Fruit fly (Drosophila melanogaster): Measurements from ENCODE around the gene SPE.

The SPE gene

dm6 chr3R:23721936-23722335 is 35.9 kb downstream of the SPE start:
- TF ChIP-seq Hr39 (GFP tag; optimal IDR thresholded peaks at IDR 0.05), result peak; percentile 13
- peak; percentile 20 for TF ChIP-seq CG3032 (tag; optimal IDR thresholded peaks at IDR 0.05)
- TF ChIP-seq Smox (GFP tag; optimal IDR thresholded peaks at IDR 0.05), result peak; percentile 6
- TF ChIP-seq CG31627 (GFP tag; optimal IDR thresholded peaks at IDR 0.05), result peak; percentile 33
- no peak for TF ChIP-seq fd85E (GFP tag; optimal IDR thresholded peaks at IDR 0.05)
- TF ChIP-seq svp (GFP tag), result peak; percentile 65
- TF ChIP-seq cyc (GFP tag; optimal IDR thresholded peaks at IDR 0.05), result peak; percentile 7
- no peak for TF ChIP-seq CG6808 (GFP tag; optimal IDR thresholded peaks at IDR 0.05)
- TF ChIP-seq fkh (GFP tag; optimal IDR thresholded peaks at IDR 0.05), result peak; percentile 97
- peak; percentile 18 for TF ChIP-seq lz (GFP tag; optimal IDR thresholded peaks at IDR 0.05)

dm6 chr3R:23722680-23723372 is 36.8 kb downstream of the SPE start, which contains the start of gene CG10365:
Gene CG10365, plus strand, starts transcription at chr3R:23723331.
- TF ChIP-seq CG3032 (tag; optimal IDR thresholded peaks at IDR 0.05) (peak; percentile 89), Gug (GFP tag; IDR thresholded peaks at IDR 0.05) (peak; percentile 88), CG32006 (GFP tag; optimal IDR thresholded peaks at IDR 0.05) (peak; percentile 93), CG6163 (GFP tag; IDR thresholded peaks at IDR 0.05) (peak; percentile 90), ss (GFP tag; optimal IDR thresholded peaks at IDR 0.05) (peak; percentile 83 to 86), CG7368 (GFP tag; optimal IDR thresholded peaks at IDR 0.05) (peak; percentile 89), pdm3 (GFP tag; optimal IDR thresholded peaks at IDR 0.05) (peak; percentile 79), Met (GFP tag; optimal IDR thresholded peaks at IDR 0.05) (peak; percentile 84), fkh (GFP tag; optimal IDR thresholded peaks at IDR 0.05) (no peak), OdsH (GFP tag; optimal IDR thresholded peaks at IDR 0.05) (peak; percentile 90), Eip93F (GFP tag; optimal IDR thresholded peaks at IDR 0.05) (peak; percentile 44), net (GFP tag; optimal IDR thresholded peaks at IDR 0.05) (peak; percentile 89), Sox14 (GFP tag; optimal IDR thresholded peaks at IDR 0.05) (peak; percentile 57), svp (GFP tag) (peak; percentile 91), eg (GFP tag; IDR thresholded peaks at IDR 0.05) (peak; percentile 95), CG8632 (GFP tag; optimal IDR thresholded peaks at IDR 0.05) (peak; percentile 97), fd59A (GFP tag; optimal IDR thresholded peaks at IDR 0.05) (peak; percentile 64), CG10669 (GFP tag; optimal IDR thresholded peaks at IDR 0.05) (peak; percentile 63), cyc (GFP tag; optimal IDR thresholded peaks at IDR 0.05) (peak; percentile 80), CG31627 (GFP tag; optimal IDR thresholded peaks at IDR 0.05) (peak; percentile 52), Smox (GFP tag; optimal IDR thresholded peaks at IDR 0.05) (peak; percentile 87), Eip75B (GFP tag; optimal IDR thresholded peaks at IDR 0.05) (peak; percentile 80), achi (GFP tag; optimal IDR thresholded peaks at IDR 0.05) (peak; percentile 92), CG6808 (GFP tag; optimal IDR thresholded peaks at IDR 0.05) (peak; percentile 77), CG1621 (tag; optimal IDR thresholded peaks at IDR 0.05) (peak; percentile 54), CG4318 (GFP tag; optimal IDR thresholded peaks at IDR 0.05) (peak; percentile 84), Hr4 (GFP tag; optimal IDR thresholded peaks at IDR 0.05) (peak; percentile 80), Ets96B (tag; optimal IDR thresholded peaks at IDR 0.05) (peak; percentile 90), Lpt (GFP tag; optimal IDR thresholded peaks at IDR 0.05) (peak; percentile 87), Eip78C (GFP tag) (peak; percentile 98), CG3919 (GFP tag; optimal IDR thresholded peaks at IDR 0.05) (peak; percentile 92), acj6 (GFP tag; optimal IDR thresholded peaks at IDR 0.05) (peak; percentile 89), CG34406 (GFP tag; optimal IDR thresholded peaks at IDR 0.05) (peak; percentile 96), CG9139 (GFP tag; optimal IDR thresholded peaks at IDR 0.05) (peak; percentile 55), fd85E (GFP tag; optimal IDR thresholded peaks at IDR 0.05) (peak; percentile 81), CG10631 (GFP tag; optimal IDR thresholded peaks at IDR 0.05) (peak; percentile 93), CG15336 (GFP tag; IDR thresholded peaks at IDR 0.05) (peak; percentile 97), esn (GFP tag; optimal IDR thresholded peaks at IDR 0.05) (peak; percentile 92), salr (GFP tag; optimal IDR thresholded peaks at IDR 0.05) (peak in 1 of 2 experiments; percentile 94), CG16779 (tag; optimal IDR thresholded peaks at IDR 0.05) (peak; percentile 67), CG8319 (GFP tag; optimal IDR thresholded peaks at IDR 0.05) (peak; percentile 79), Ets21C (GFP tag; optimal IDR thresholded peaks at IDR 0.05) (no peak), dsx (GFP tag; optimal IDR thresholded peaks at IDR 0.05; ENCODE audit: poor library complexity, severe bottlenecking) (peak; percentile 80), CG6792 (GFP tag; optimal IDR thresholded peaks at IDR 0.05) (peak; percentile 91), CG11294 (GFP tag; IDR thresholded peaks at IDR 0.05) (peak; percentile 77; the same call in 1 of the 2 replicates)

Measured in whole organism, prepupa.